Fruit fly (Drosophila melanogaster) whole organism, embryonic: ENCODE measurements around the gene CG10195.

Source experiments
- CG11560 ChIP-seq: fragments of 200-800 bp; sonication (Bioruptor generic); IDR thresholded peaks from 3 replicates; pipeline ENCODE4 v1.3.6; 2022; ENCODE audit warnings: missing biosample characterization, missing genetic modification characterization
- CG12299 ChIP-seq: fragments of 200-800 bp; sonication (Bioruptor generic); optimal IDR thresholded peaks from 2 replicates; lab custom pipeline; 2018; ENCODE audit warnings: missing biosample characterization, mild to moderate bottlenecking, missing genetic modification characterization
- CG30431 ChIP-seq: fragments of 200-800 bp; sonication (Bioruptor generic); optimal IDR thresholded peaks from 2 replicates; lab custom pipeline; 2017; ENCODE audit warnings: missing biosample characterization, missing genetic modification characterization
- CG4820 ChIP-seq: fragments of 200-800 bp; sonication (Bioruptor generic); optimal IDR thresholded peaks from 3 replicates; lab custom pipeline; 2016; ENCODE audit warnings: missing biosample characterization, missing genetic modification characterization
- CG8388 ChIP-seq: fragments of 200-800 bp; sonication (Bioruptor generic); optimal IDR thresholded peaks from 2 replicates; lab custom pipeline; 2019; ENCODE audit warnings: missing biosample characterization, mild to moderate bottlenecking, missing genetic modification characterization, moderate library complexity
- Six4 ChIP-seq: fragments of 200-800 bp; sonication (Bioruptor generic); optimal IDR thresholded peaks from 2 replicates; lab custom pipeline; 2016; ENCODE audit warnings: missing biosample characterization, missing genetic modification characterization
- dati ChIP-seq: fragments of 200-800 bp; sonication (Bioruptor generic); IDR thresholded peaks from 2 replicates; pipeline ENCODE4 v1.3.6; 2022; ENCODE audit warnings: missing biosample characterization, missing genetic modification characterization
- disco-r ChIP-seq: fragments of 200-800 bp; sonication (Bioruptor generic); optimal IDR thresholded peaks from 2 replicates; lab custom pipeline; 2016; ENCODE audit warnings: missing biosample characterization, missing genetic modification characterization
- eve ChIP-seq, 2 experiments: fragments of >200 bp; optimal IDR thresholded peaks; 2 replicates each; lab custom pipeline; 2017; ENCODE audit warnings: missing biosample characterization in 2 of 2, missing genetic modification characterization in 2 of 2

dm6 chr2L:19506323-19506722, 21.8 kb upstream of the CG10195 start:
- TF ChIP-seq disco-r (GFP tag; lab: Kevin White, UChicago) (no peak), CG12299 (tag; lab: Kevin White, UChicago) (no peak), Six4 (GFP tag; lab: Kevin White, UChicago) (no peak), CG11560 (tag; lab: Robert Waterston, UW) (no peak), CG8388 (GFP tag; lab: Kevin White, UChicago) (no peak), eve (GFP tag; optimal IDR thresholded peaks at IDR 0.05; lab: Kevin White, UChicago) (no peak), CG4820 (GFP tag; lab: Kevin White, UChicago) (no peak), dati (GFP tag; lab: Robert Waterston, UW) (no peak), CG30431 (GFP tag; lab: Kevin White, UChicago) (no peak)
